Worm (Caenorhabditis elegans) whole organism, L2 larva: ENCODE results near the gene C25H3.16.
A peak's percentile ranks its signal among the peaks of the same experiment; 100 is the strongest.

Source experiments
- C34F6.9 ChIP-seq: fragments of 150-350 bp; optimal IDR thresholded peaks from 2 replicates; lab custom pipeline; 2014; ENCODE audit warnings: missing biosample characterization, missing genetic modification characterization
- F13H6.1 ChIP-seq: sonication (generic microtip); optimal IDR thresholded peaks from 2 replicates; lab custom pipeline; 2016; ENCODE audit warnings: missing genetic modification characterization, missing compliant biosample characterization
- R02D3.7 ChIP-seq: fragments of 150-350 bp; optimal IDR thresholded peaks from 2 replicates; lab custom pipeline; 2014; ENCODE audit warnings: missing biosample characterization, missing genetic modification characterization
- Y55F3AM.14 ChIP-seq: fragments of 200-800 bp; sonication (Bioruptor generic); optimal IDR thresholded peaks from 2 replicates; lab custom pipeline; 2018; ENCODE audit warnings: mild to moderate bottlenecking, missing genetic modification characterization, missing compliant biosample characterization
- ZK546.5 ChIP-seq: sonication (generic microtip); optimal IDR thresholded peaks from 2 replicates; lab custom pipeline; 2017; ENCODE audit warnings: missing biosample characterization, missing genetic modification characterization
- aly-2 ChIP-seq: fragments of 150-350 bp; optimal IDR thresholded peaks from 2 replicates; lab custom pipeline; 2014; ENCODE audit warnings: missing biosample characterization, missing genetic modification characterization
- ama-1 ChIP-seq: fragments of 150-350 bp; optimal IDR thresholded peaks from 2 replicates; lab custom pipeline; 2018; ENCODE audit warnings: inconsistent platforms
- blmp-1 ChIP-seq: sonication (generic microtip); optimal IDR thresholded peaks from 2 replicates; lab custom pipeline; 2017; ENCODE audit warnings: missing genetic modification characterization, mild to moderate bottlenecking, missing compliant biosample characterization, antibody characterized with exemption, moderate library complexity; ENCODE audit not compliant: insufficient read depth
- ceh-16 ChIP-seq: fragments of 150-350 bp; optimal IDR thresholded peaks from 2 replicates; lab custom pipeline; 2014; ENCODE audit warnings: missing biosample characterization, missing genetic modification characterization
- ceh-82 ChIP-seq: fragments of 150-350 bp; optimal IDR thresholded peaks from 2 replicates; lab custom pipeline; 2014; ENCODE audit warnings: missing biosample characterization, missing genetic modification characterization
- crh-2 ChIP-seq: sonication (generic microtip); optimal IDR thresholded peaks from 2 replicates; lab custom pipeline; 2017; ENCODE audit warnings: missing biosample characterization, missing genetic modification characterization
- elt-1 ChIP-seq: fragments of 150-350 bp; optimal IDR thresholded peaks from 2 replicates; lab custom pipeline; 2014; ENCODE audit warnings: missing biosample characterization, missing genetic modification characterization
- fos-1 ChIP-seq: fragments of 150-350 bp; optimal IDR thresholded peaks from 2 replicates; lab custom pipeline; 2014; ENCODE audit warnings: missing biosample characterization, missing genetic modification characterization
- gmeb-1 ChIP-seq: fragments of 150-350 bp; optimal IDR thresholded peaks from 2 replicates; lab custom pipeline; 2014; ENCODE audit warnings: missing biosample characterization, missing genetic modification characterization
- lin-11 ChIP-seq: fragments of 150-350 bp; sonication (generic microtip); optimal IDR thresholded peaks from 2 replicates; lab custom pipeline; 2014; ENCODE audit warnings: missing biosample characterization, missing genetic modification characterization, inconsistent platforms, mixed read lengths
- lin-39 ChIP-seq: fragments of 150-350 bp; optimal IDR thresholded peaks from 2 replicates; lab custom pipeline; 2014; ENCODE audit warnings: missing biosample characterization, missing genetic modification reagents, missing genetic modification characterization
- lsy-2 ChIP-seq, 2 experiments: fragments of 150-350 bp in 1 of 2; sonication (generic microtip) in 1 of 2; optimal IDR thresholded peaks; 2 replicates each; lab custom pipeline; 2014 to 2017; ENCODE audit warnings: missing biosample characterization in 2 of 2, missing genetic modification characterization in 2 of 2
- mab-5 ChIP-seq: fragments of 150-350 bp; optimal IDR thresholded peaks from 2 replicates; lab custom pipeline; 2014; ENCODE audit warnings: missing biosample characterization, missing genetic modification characterization
- mdl-1 ChIP-seq, 2 experiments: fragments of 150-350 bp in 1 of 2; sonication (generic microtip) in 1 of 2; optimal IDR thresholded peaks; 2 replicates each; lab custom pipeline; 2017; ENCODE audit warnings: missing biosample characterization in 2 of 2, missing genetic modification characterization in 2 of 2
- nhr-10 ChIP-seq: sonication (generic microtip); optimal IDR thresholded peaks from 2 replicates; lab custom pipeline; 2017; ENCODE audit warnings: missing biosample characterization, missing genetic modification characterization
- nhr-11 ChIP-seq: fragments of 150-350 bp; optimal IDR thresholded peaks from 2 replicates; lab custom pipeline; 2014; ENCODE audit warnings: missing biosample characterization, missing genetic modification characterization
- nhr-129 ChIP-seq: fragments of 150-350 bp; optimal IDR thresholded peaks from 2 replicates; lab custom pipeline; 2014; ENCODE audit warnings: missing biosample characterization, missing genetic modification characterization
- nhr-21 ChIP-seq: fragments of 150-350 bp; optimal IDR thresholded peaks from 2 replicates; lab custom pipeline; 2014; ENCODE audit warnings: missing biosample characterization, missing genetic modification characterization
- nhr-23 ChIP-seq: fragments of 150-350 bp; optimal IDR thresholded peaks from 2 replicates; lab custom pipeline; 2014; ENCODE audit warnings: missing biosample characterization, missing genetic modification reagents, missing genetic modification characterization
- nhr-25 ChIP-seq: fragments of 150-350 bp; sonication (generic microtip); optimal IDR thresholded peaks from 3 replicates; lab custom pipeline; 2014; ENCODE audit warnings: missing biosample characterization, missing genetic modification characterization
- nhr-6 ChIP-seq: fragments of 150-350 bp; optimal IDR thresholded peaks from 2 replicates; lab custom pipeline; 2014; ENCODE audit warnings: missing biosample characterization, missing genetic modification characterization
- nhr-77 ChIP-seq: fragments of 150-350 bp; optimal IDR thresholded peaks from 2 replicates; lab custom pipeline; 2014; ENCODE audit warnings: missing biosample characterization, missing genetic modification characterization
- peb-1 ChIP-seq: fragments of 150-350 bp; optimal IDR thresholded peaks from 2 replicates; lab custom pipeline; 2014; ENCODE audit warnings: missing biosample characterization, missing genetic modification characterization
- skn-1 ChIP-seq: sonication (generic microtip); optimal IDR thresholded peaks from 2 replicates; lab custom pipeline; 2017; ENCODE audit warnings: missing biosample characterization, missing genetic modification characterization
- sma-3 ChIP-seq: sonication (generic microtip); optimal IDR thresholded peaks from 2 replicates; lab custom pipeline; 2016; ENCODE audit warnings: missing genetic modification reagents, missing genetic modification characterization, missing compliant biosample characterization
- sma-9 ChIP-seq, 2 experiments: fragments of 150-350 bp in 1 of 2; sonication (generic microtip) in 1 of 2; optimal IDR thresholded peaks; 2 replicates each; lab custom pipeline; 2014 to 2016; ENCODE audit warnings: missing genetic modification characterization in 2 of 2, mild to moderate bottlenecking in 1 of 2, missing biosample characterization in 1 of 2, missing compliant biosample characterization in 1 of 2, missing genetic modification reagents in 1 of 2, moderate library complexity in 1 of 2
- snpc-4 ChIP-seq: fragments of 150-350 bp; optimal IDR thresholded peaks from 2 replicates; lab custom pipeline; 2014; ENCODE audit warnings: missing biosample characterization, missing genetic modification characterization
- unc-55 ChIP-seq: fragments of 150-350 bp; sonication (generic microtip); optimal IDR thresholded peaks from 3 replicates; lab custom pipeline; 2014; ENCODE audit warnings: missing biosample characterization, missing genetic modification reagents, missing genetic modification characterization
- unc-62 ChIP-seq: fragments of 150-350 bp; optimal IDR thresholded peaks from 2 replicates; lab custom pipeline; 2014; ENCODE audit warnings: missing biosample characterization, missing genetic modification reagents, missing genetic modification characterization
- ztf-1 ChIP-seq: fragments of 200-800 bp; sonication (Bioruptor generic); conservative IDR thresholded peaks from 2 replicates; pipeline ENCODE4 v1.3.6; 2022; ENCODE audit warnings: missing genetic modification characterization, missing compliant biosample characterization
- ztf-11 ChIP-seq: sonication (generic microtip); optimal IDR thresholded peaks from 2 replicates; lab custom pipeline; 2017; ENCODE audit warnings: missing biosample characterization, missing genetic modification characterization
- ztf-4 ChIP-seq: fragments of 150-350 bp; optimal IDR thresholded peaks from 2 replicates; lab custom pipeline; 2014; ENCODE audit warnings: missing biosample characterization, missing genetic modification characterization

Gene C25H3.16

DNA sequence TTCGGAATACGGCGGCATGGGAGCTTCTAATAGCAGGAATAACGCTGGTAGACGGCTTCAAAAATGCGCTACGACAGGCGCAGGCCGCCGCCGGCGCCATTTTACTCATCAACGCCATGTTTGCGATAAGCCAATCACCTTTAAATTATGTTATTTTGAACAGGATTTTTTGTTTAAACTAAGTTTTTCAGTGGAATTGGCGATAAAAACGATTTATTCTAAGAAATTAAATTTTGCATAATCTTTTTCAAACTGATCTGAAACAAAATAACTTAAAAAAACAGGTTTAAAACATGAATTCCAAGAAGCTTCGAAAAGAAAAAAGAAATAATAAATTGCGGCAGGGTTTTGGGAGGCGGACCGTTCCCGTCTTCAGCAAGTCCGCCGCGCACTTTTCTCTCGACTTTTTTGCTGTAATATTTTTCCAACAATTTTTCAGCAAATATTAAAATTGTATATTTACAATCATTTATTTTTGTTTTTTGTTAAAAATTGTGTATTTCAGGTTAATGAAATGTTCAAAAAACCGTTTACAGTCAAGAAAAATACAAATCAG, 25.2 kb downstream of the C25H3.16 start, which contains the start of the genes ndub-5 and eif-2D:
Gene ndub-5, minus strand, starts transcription at position 138 of the 556 bp plus-strand sequence.
Gene eif-2D, plus strand, starts transcription at position 506 of the 556 bp plus-strand sequence.
- TF ChIP-seq unc-62 (GFP tag; lab: Kevin White, UChicago) (no peak), nhr-6 (tag; lab: Kevin White, UChicago) (no peak), lin-11 (tag; lab: Kevin White, UChicago) (no peak), ztf-1 (no peak), unc-55 (GFP tag; lab: Kevin White, UChicago) (no peak), elt-1 (no peak), C34F6.9 (tag; lab: Kevin White, UChicago) (peak; percentile 11), peb-1 (tag; lab: Kevin White, UChicago) (no peak), ceh-16 (tag; lab: Kevin White, UChicago) (no peak), lsy-2 (tag; optimal IDR thresholded peaks at IDR 0.05; lab: Kevin White, UChicago) (peak in 1 of 2 experiments; percentile 39), sma-9 (GFP tag; optimal IDR thresholded peaks at IDR 0.05; lab: Kevin White, UChicago) (no peak), sma-9 (tag; optimal IDR thresholded peaks at IDR 0.05; lab: Kevin White, UChicago) (no peak)

DNA sequence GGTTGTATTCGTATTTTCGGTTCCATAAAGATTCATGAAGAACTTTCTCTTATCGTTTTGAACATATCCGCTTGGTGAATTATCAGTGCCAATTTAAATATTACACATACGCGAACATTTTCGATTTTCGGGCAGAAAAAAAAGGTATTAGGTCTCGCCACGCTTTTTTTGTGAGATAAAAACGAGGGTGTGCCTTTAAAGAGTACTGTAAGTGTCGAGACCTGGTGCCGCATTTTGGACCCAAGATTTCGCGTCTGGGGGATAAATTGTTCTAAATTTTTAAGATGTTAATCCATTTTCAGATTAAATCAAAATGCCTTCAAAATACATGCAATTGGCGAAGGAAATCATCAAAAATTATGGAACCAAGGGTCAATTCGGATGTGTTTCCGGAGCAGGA, 27.8 kb downstream of the C25H3.16 start, which contains the start of gene C25H3.3:
Gene C25H3.3, plus strand, starts transcription at position 301 of the 400 bp plus-strand sequence.
- no peak for TF ChIP-seq ztf-1
- TF ChIP-seq fos-1 (tag; lab: Kevin White, UChicago): no peak
- TF ChIP-seq sma-3: no peak
- TF ChIP-seq, all 48 proteins: peak for 0

DNA sequence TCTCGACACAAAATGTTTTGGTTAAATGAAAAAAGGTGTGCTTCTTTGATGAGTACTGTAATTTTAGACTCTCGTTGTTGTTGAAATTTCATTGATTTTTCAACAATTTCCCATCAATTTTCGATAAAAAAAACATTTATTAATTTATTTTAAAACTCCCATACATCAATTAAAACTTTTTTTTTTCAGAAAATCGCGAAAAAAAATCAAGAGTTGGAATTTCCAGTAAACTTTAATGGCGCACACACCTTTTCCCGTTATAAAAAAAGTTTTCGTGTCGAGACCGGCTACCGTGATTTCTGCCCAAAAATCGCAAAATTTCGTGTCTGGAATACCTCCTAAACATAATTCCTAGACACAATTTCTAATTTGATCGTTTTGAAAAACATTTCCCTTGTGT, 28.7 kb downstream of the C25H3.16 start, which contains the start of gene C25H3.14:
Gene C25H3.14, plus strand, starts transcription at position 301 of the 400 bp plus-strand sequence.
- no peak for TF ChIP-seq nhr-23 (tag; lab: Kevin White, UChicago)
- no peak for TF ChIP-seq C34F6.9 (tag; lab: Kevin White, UChicago)
- no peak for TF ChIP-seq mab-5 (tag; lab: Kevin White, UChicago)
- TF ChIP-seq nhr-77 (tag; lab: Kevin White, UChicago): no peak
- TF ChIP-seq ZK546.5 (tag; lab: Kevin White, UChicago): no peak
- TF ChIP-seq nhr-129 (tag; lab: Kevin White, UChicago): no peak
- no peak for TF ChIP-seq elt-1
- no peak for TF ChIP-seq ztf-11 (tag; lab: Kevin White, UChicago)
- no peak for TF ChIP-seq aly-2 (tag; lab: Kevin White, UChicago)
- TF ChIP-seq lin-39 (tag; lab: Kevin White, UChicago): no peak
- TF ChIP-seq gmeb-1 (tag; lab: Kevin White, UChicago): no peak
- no peak for TF ChIP-seq lsy-2 (tag; optimal IDR thresholded peaks at IDR 0.05; lab: Kevin White, UChicago)
- no peak for TF ChIP-seq ceh-82 (tag; lab: Kevin White, UChicago)
- TF ChIP-seq nhr-21: no peak
- no peak for TF ChIP-seq nhr-25 (tag; lab: Kevin White, UChicago)

DNA sequence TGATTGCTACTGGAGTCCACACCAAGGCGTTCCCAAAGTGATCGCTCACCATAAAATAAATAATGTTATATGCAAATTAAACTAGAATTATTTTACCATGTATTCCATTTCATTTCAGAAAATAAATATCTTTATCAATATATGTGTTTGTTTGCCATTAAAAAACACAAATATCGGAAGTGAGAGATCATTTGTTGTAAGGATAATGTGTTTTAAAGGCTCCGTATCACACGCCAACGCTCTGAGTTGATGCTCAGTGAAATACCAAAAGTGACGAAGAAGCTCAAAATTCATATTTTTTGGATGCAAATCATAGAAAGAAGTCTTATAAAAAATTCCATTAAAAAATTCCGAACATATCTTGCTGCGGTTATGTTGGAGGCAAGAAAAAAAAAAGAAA, 30.1 kb downstream of the C25H3.16 start:
- TF ChIP-seq nhr-77 (tag; lab: Kevin White, UChicago) (no peak), skn-1 (tag; lab: Kevin White, UChicago) (no peak)

DNA sequence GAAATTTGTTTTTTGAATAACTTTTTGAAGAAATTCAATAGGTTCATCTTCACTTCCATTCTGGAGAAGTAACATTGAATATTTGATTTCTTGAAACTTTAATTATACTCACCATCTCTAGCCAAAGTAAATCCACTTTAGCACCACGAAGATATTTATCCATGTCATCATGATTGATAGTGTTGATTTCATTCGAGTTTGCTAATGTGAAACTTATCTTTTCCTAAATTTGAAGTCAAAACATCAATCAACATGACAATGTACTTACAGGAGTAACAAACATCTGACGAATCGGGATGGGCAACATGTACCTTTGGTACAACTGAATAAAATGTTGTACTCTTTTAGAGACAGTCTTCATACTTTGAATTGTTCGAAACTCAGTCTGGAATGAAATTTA, 31.2 kb downstream of the C25H3.16 start:
- TF ChIP-seq mdl-1 (tag; optimal IDR thresholded peaks at IDR 0.05; lab: Kevin White, UChicago): no peak
- no peak for TF ChIP-seq crh-2 (tag; lab: Kevin White, UChicago)
- no peak for TF ChIP-seq peb-1 (tag; lab: Kevin White, UChicago)
- no peak for TF ChIP-seq ceh-16 (tag; lab: Kevin White, UChicago)
- TF ChIP-seq ztf-11 (tag; lab: Kevin White, UChicago): no peak

DNA sequence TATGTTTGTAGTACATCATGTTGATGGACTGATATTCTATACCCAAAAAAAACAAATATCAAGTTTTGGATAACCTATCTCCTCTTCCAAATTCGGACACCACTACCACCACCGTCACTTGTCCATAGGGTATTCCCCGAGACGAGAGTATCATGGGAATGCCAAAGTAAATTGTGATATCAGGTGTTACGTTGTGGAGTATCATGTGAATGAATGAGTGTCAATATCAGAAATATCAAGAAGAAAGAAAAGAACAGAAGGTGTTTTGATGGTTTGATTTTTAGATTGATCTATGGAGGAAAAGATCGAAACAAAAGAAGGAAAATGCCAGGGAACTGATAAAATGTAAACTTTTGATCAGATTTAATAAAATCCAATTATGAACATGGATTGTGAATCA, 32.2 kb downstream of the C25H3.16 start:
- no peak for TF ChIP-seq nhr-11
- no peak for TF ChIP-seq blmp-1 (tag; lab: Kevin White, UChicago)
- peak; percentile 34 for TF ChIP-seq ztf-4 (tag; lab: Kevin White, UChicago)
- peak; percentile 35 for TF ChIP-seq nhr-21
- no peak for TF ChIP-seq ama-1 (lab: Kevin White, UChicago)
- TF ChIP-seq gmeb-1 (tag; lab: Kevin White, UChicago): peak; percentile 60
- TF ChIP-seq fos-1 (tag; lab: Kevin White, UChicago): peak; percentile 32
- TF ChIP-seq nhr-129 (tag; lab: Kevin White, UChicago): peak; percentile 86
- no peak for TF ChIP-seq Y55F3AM.14
- no peak for TF ChIP-seq R02D3.7
- TF ChIP-seq crh-2 (tag; lab: Kevin White, UChicago): peak; percentile 49
- TF ChIP-seq C34F6.9 (tag; lab: Kevin White, UChicago): peak; percentile 43
- no peak for TF ChIP-seq nhr-23 (tag; lab: Kevin White, UChicago)
- no peak for TF ChIP-seq nhr-10 (tag; lab: Kevin White, UChicago)
- TF ChIP-seq sma-3: peak; percentile 27
- TF ChIP-seq snpc-4 (tag; lab: Kevin White, UChicago): peak; percentile 59
- peak in 1 of 2 experiments; percentile 44 for TF ChIP-seq lsy-2 (tag; optimal IDR thresholded peaks at IDR 0.05; lab: Kevin White, UChicago)
- no peak for TF ChIP-seq skn-1 (tag; lab: Kevin White, UChicago)
- TF ChIP-seq F13H6.1 (tag; lab: Kevin White, UChicago): peak; percentile 10
- peak; percentile 80 for TF ChIP-seq sma-9 (GFP tag; optimal IDR thresholded peaks at IDR 0.05; lab: Kevin White, UChicago)
- TF ChIP-seq sma-9 (tag; optimal IDR thresholded peaks at IDR 0.05; lab: Kevin White, UChicago): no peak
